Worm (Caenorhabditis elegans) whole organism, L1 larva: ENCODE measurements around the gene hpd-1.

Source experiments
- C16A3.4 ChIP-seq: fragments of 150-350 bp; optimal IDR thresholded peaks from 2 replicates; lab custom pipeline; 2014; ENCODE audit warnings: missing biosample characterization, missing genetic modification characterization
- ama-1 ChIP-seq: fragments of 150-350 bp; optimal IDR thresholded peaks from 2 replicates; lab custom pipeline; 2014
- blmp-1 ChIP-seq: fragments of 150-350 bp; optimal IDR thresholded peaks from 2 replicates; lab custom pipeline; 2014; ENCODE audit warnings: missing biosample characterization, missing genetic modification characterization
- ceh-63 ChIP-seq: fragments of 200-800 bp; sonication (Bioruptor generic); optimal IDR thresholded peaks from 2 replicates; lab custom pipeline; 2018; ENCODE audit warnings: mild to moderate bottlenecking, missing genetic modification characterization, missing compliant biosample characterization
- ceh-8 ChIP-seq: fragments of 200-800 bp; sonication (Bioruptor generic); optimal IDR thresholded peaks from 2 replicates; lab custom pipeline; 2018; ENCODE audit warnings: mild to moderate bottlenecking, missing genetic modification characterization, moderate library complexity, missing compliant biosample characterization
- ceh-82 ChIP-seq, 3 experiments: fragments of 150-350 bp in 1 of 3; sonication (generic microtip) in 2 of 3; optimal IDR thresholded peaks; 2 replicates each; lab custom pipeline; 2014 to 2017; ENCODE audit warnings: missing biosample characterization in 3 of 3, missing genetic modification characterization in 3 of 3
- dpl-1 ChIP-seq, 3 experiments: fragments of 150-350 bp in 2 of 3; sonication (generic microtip) in 1 of 3; optimal IDR thresholded peaks; 2 replicates each; lab custom pipeline; 2014 to 2017; ENCODE audit warnings: missing biosample characterization in 3 of 3, missing genetic modification characterization in 3 of 3, missing genetic modification reagents in 3 of 3
- efl-1 ChIP-seq, 4 experiments: fragments of 150-350 bp; optimal IDR thresholded peaks in 3 of 4; peaks in 1 of 4; 1 replicate in 1 of 4; 2 replicates in 3 of 4; lab custom pipeline; 2014; ENCODE audit warnings: missing biosample characterization in 2 of 4, missing genetic modification characterization in 2 of 4, missing genetic modification reagents in 2 of 4
- efl-3 ChIP-seq: fragments of 200-800 bp; sonication (Bioruptor generic); optimal IDR thresholded peaks from 2 replicates; lab custom pipeline; 2018; ENCODE audit warnings: mild to moderate bottlenecking, missing genetic modification characterization, missing compliant biosample characterization
- ets-5 ChIP-seq: fragments of 200-800 bp; sonication (Bioruptor generic); IDR thresholded peaks from 2 replicates; pipeline ENCODE4 v1.3.6; 2022; ENCODE audit warnings: missing genetic modification characterization, missing compliant biosample characterization
- fkh-10 ChIP-seq: sonication (generic microtip); optimal IDR thresholded peaks from 2 replicates; lab custom pipeline; 2017; ENCODE audit warnings: missing biosample characterization, missing genetic modification reagents, missing genetic modification characterization
- fkh-8 ChIP-seq: sonication (generic microtip); optimal IDR thresholded peaks from 2 replicates; lab custom pipeline; 2016; ENCODE audit warnings: mild to moderate bottlenecking, missing genetic modification characterization, missing compliant biosample characterization
- grh-1 ChIP-seq: fragments of 200-800 bp; sonication (Bioruptor generic); IDR thresholded peaks from 2 replicates; pipeline ENCODE4 v1.3.6; 2022; ENCODE audit warnings: missing genetic modification reagents, missing genetic modification characterization, missing compliant biosample characterization
- hlh-17 ChIP-seq: fragments of 200-800 bp; sonication (Bioruptor generic); optimal IDR thresholded peaks from 2 replicates; lab custom pipeline; 2018; ENCODE audit warnings: missing genetic modification characterization, mild to moderate bottlenecking, missing compliant biosample characterization, moderate library complexity, borderline replicate concordance
- hlh-4 ChIP-seq: sonication (generic microtip); optimal IDR thresholded peaks from 2 replicates; lab custom pipeline; 2016; ENCODE audit warnings: mild to moderate bottlenecking, missing genetic modification characterization, missing compliant biosample characterization
- isw-1 ChIP-seq: fragments of 200-800 bp; sonication (Bioruptor generic); IDR thresholded peaks from 2 replicates; pipeline ENCODE4 v1.3.6; 2022; ENCODE audit warnings: missing genetic modification characterization, missing compliant biosample characterization
- jun-1 ChIP-seq: fragments of 150-350 bp; optimal IDR thresholded peaks from 2 replicates; lab custom pipeline; 2014; ENCODE audit warnings: missing biosample characterization, missing genetic modification reagents, missing genetic modification characterization
- lin-14 ChIP-seq: fragments of 200-800 bp; sonication (Bioruptor generic); optimal IDR thresholded peaks from 2 replicates; lab custom pipeline; 2018; ENCODE audit warnings: mild to moderate bottlenecking, missing genetic modification characterization, moderate library complexity, missing compliant biosample characterization
- lin-35 ChIP-seq, 2 experiments: fragments of 150-350 bp; optimal IDR thresholded peaks; 2 replicates each; lab custom pipeline; 2014; ENCODE audit warnings: missing biosample characterization in 2 of 2, missing genetic modification characterization in 2 of 2, missing genetic modification reagents in 2 of 2
- mab-9 ChIP-seq: fragments of 200-800 bp; sonication (Bioruptor generic); IDR thresholded peaks from 2 replicates; pipeline ENCODE4 v1.3.6; 2022; ENCODE audit warnings: missing genetic modification reagents, missing genetic modification characterization, missing compliant biosample characterization
- mdl-1 ChIP-seq, 2 experiments: fragments of 150-350 bp; optimal IDR thresholded peaks; 2 replicates each; lab custom pipeline; 2014 to 2017; ENCODE audit warnings: missing biosample characterization in 2 of 2, missing genetic modification characterization in 2 of 2, inconsistent platforms in 1 of 2
- nhr-12 ChIP-seq: sonication (generic microtip); optimal IDR thresholded peaks from 2 replicates; lab custom pipeline; 2017; ENCODE audit warnings: missing biosample characterization, missing genetic modification characterization
- nhr-19 ChIP-seq: fragments of 200-800 bp; sonication (Bioruptor generic); conservative IDR thresholded peaks from 2 replicates; pipeline ENCODE4 v1.3.6; 2022; ENCODE audit warnings: missing genetic modification characterization, missing compliant biosample characterization
- nhr-237 ChIP-seq: fragments of 150-350 bp; optimal IDR thresholded peaks from 2 replicates; lab custom pipeline; 2014; ENCODE audit warnings: missing biosample characterization, missing genetic modification characterization
- nhr-28 ChIP-seq: fragments of 150-350 bp; optimal IDR thresholded peaks from 2 replicates; lab custom pipeline; 2014; ENCODE audit warnings: missing biosample characterization, missing genetic modification characterization
- skn-1 ChIP-seq: fragments of 150-350 bp; optimal IDR thresholded peaks from 2 replicates; lab custom pipeline; 2014; ENCODE audit warnings: missing biosample characterization, missing genetic modification characterization
- snpc-4 ChIP-seq: fragments of 150-350 bp; optimal IDR thresholded peaks from 2 replicates; lab custom pipeline; 2014; ENCODE audit warnings: missing biosample characterization, missing genetic modification characterization
- snu-23 ChIP-seq: sonication (generic microtip); optimal IDR thresholded peaks from 2 replicates; lab custom pipeline; 2016; ENCODE audit warnings: missing genetic modification characterization, missing compliant biosample characterization
- sptf-1 ChIP-seq: fragments of 150-350 bp; optimal IDR thresholded peaks from 2 replicates; lab custom pipeline; 2014; ENCODE audit warnings: missing biosample characterization, missing genetic modification characterization
- swsn-7 ChIP-seq: sonication (generic microtip); optimal IDR thresholded peaks from 2 replicates; lab custom pipeline; 2016; ENCODE audit warnings: missing genetic modification characterization, missing compliant biosample characterization
- unc-30 ChIP-seq: sonication (generic microtip); optimal IDR thresholded peaks from 2 replicates; lab custom pipeline; 2017; ENCODE audit warnings: missing biosample characterization, missing genetic modification characterization
- unc-86 ChIP-seq: sonication (generic microtip); optimal IDR thresholded peaks from 2 replicates; lab custom pipeline; 2016; ENCODE audit warnings: missing genetic modification characterization, missing compliant biosample characterization
- xbp-1 ChIP-seq: sonication (generic microtip); optimal IDR thresholded peaks from 2 replicates; lab custom pipeline; 2016; ENCODE audit warnings: missing genetic modification characterization, missing compliant biosample characterization
- zag-1 ChIP-seq: fragments of 150-350 bp; optimal IDR thresholded peaks from 2 replicates; lab custom pipeline; 2014; ENCODE audit warnings: missing biosample characterization, missing genetic modification characterization
- zip-4 ChIP-seq: fragments of 200-800 bp; sonication (Bioruptor generic); optimal IDR thresholded peaks from 2 replicates; lab custom pipeline; 2018; ENCODE audit warnings: mild to moderate bottlenecking, missing genetic modification characterization, moderate library complexity, missing compliant biosample characterization

hpd-1 gene

DNA sequence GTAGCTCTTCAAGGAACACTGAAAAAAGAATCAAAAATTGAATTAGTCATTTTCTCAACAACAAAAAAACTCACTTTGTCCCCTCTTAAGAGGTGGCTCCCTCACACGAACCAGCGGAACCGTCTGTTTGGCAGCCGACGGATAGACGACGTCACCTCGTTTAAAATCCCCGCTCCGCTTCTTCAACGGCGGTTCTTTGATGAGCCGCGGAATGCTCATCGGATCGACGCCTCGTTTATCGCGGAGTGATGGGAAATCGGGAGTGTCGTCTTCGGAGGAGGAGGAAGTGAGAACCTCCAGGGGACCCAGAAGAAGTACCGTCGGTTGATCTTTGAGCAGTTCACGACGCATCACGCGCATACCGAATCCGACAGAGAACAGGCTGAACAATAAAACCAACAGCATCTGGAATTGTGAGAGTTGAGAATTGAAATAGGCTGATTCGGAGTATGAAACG, 3.5 kb downstream of the hpd-1 start, which contains the start of gene nlp-68:
nlp-68 (minus strand) TSS at position 407 of the 457 bp plus-strand sequence.
- no peak for TF ChIP-seq efl-1 (optimal IDR thresholded peaks at IDR 0.05; lab: Kevin White, UChicago)
- peak in 1 of 2 experiments; percentile 61 for TF ChIP-seq efl-1 (GFP tag; optimal IDR thresholded peaks at IDR 0.05 in 1 of 2; lab: Kevin White, UChicago)
- TF ChIP-seq snpc-4 (tag; lab: Kevin White, UChicago), result no peak

DNA sequence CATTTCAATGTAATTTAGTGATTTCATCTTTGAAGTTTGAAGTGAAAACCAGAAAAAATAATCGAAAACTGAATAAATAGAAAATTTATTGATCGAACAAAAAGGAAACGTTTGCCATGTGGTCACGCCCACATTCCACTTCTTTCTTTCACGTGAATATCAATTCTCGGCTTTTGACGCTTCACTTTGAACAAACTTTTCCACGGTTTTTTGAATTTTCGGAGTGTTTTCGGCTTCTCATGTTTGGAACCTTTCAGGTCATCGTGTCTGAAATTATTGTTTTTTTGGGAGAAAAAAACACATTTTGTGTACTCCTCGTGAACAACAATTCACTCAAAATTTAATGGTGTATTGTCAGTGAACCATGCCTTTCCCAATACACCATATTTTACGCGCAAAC, 17.6 kb downstream of the hpd-1 start, which contains the start of gene T21C12.8:
T21C12.8 (minus strand) TSS at position 101 of the 400 bp plus-strand sequence.
- no peak for TF ChIP-seq C16A3.4 (tag; lab: Kevin White, UChicago)
- no peak for TF ChIP-seq ama-1 (lab: Kevin White, UChicago)
- TF ChIP-seq fkh-8 (tag; lab: Kevin White, UChicago), result no peak
- no peak for TF ChIP-seq blmp-1 (tag; lab: Kevin White, UChicago)
- TF ChIP-seq hlh-4, result no peak
- TF ChIP-seq ceh-63 (GFP tag; lab: Kevin White, UChicago), result no peak
- TF ChIP-seq lin-14 (GFP tag; lab: Kevin White, UChicago), result no peak
- TF ChIP-seq xbp-1, result no peak
- TF ChIP-seq fkh-10 (GFP tag; lab: Kevin White, UChicago), result no peak
- TF ChIP-seq unc-30, result no peak
- no peak for TF ChIP-seq lin-35 (GFP tag; optimal IDR thresholded peaks at IDR 0.05; lab: Kevin White, UChicago)
- no peak for TF ChIP-seq swsn-7 (tag; lab: Kevin White, UChicago)
- no peak for TF ChIP-seq mab-9 (GFP tag; lab: Robert Waterston, UW)
- no peak for TF ChIP-seq snpc-4 (tag; lab: Kevin White, UChicago)
- TF ChIP-seq jun-1 (tag; lab: Kevin White, UChicago), result no peak
- TF ChIP-seq ceh-82 (tag; optimal IDR thresholded peaks at IDR 0.05; lab: Kevin White, UChicago), result no peak
- no peak for TF ChIP-seq nhr-237 (tag; lab: Kevin White, UChicago)
- TF ChIP-seq, all 84 proteins: peak for 0

DNA sequence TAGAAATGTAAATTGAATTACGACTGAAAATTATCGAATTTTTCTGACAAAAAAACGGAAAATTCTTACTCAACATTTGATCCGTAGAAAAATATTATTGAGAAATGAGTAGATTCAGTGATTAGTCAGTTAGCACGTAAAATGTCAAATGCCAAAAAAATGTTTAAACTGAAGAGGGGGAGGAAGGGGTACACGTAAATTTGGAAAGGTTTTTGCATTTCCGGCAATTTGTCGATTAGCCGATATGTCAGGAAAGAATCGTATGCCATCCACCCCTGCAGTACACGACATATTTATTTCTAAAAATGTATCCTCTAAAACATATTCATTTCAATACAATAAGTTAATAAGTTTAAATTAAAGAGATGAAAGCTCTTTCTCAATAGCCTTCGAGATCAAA, 22.6 kb downstream of the hpd-1 start, which contains the start of gene T21C12.4:
T21C12.4 (minus strand) TSS at position 101 of the 400 bp plus-strand sequence.
- TF ChIP-seq mdl-1 (tag; optimal IDR thresholded peaks at IDR 0.05; lab: Kevin White, UChicago), result no peak
- TF ChIP-seq snu-23 (GFP tag; lab: Kevin White, UChicago), result no peak
- no peak for TF ChIP-seq ama-1 (lab: Kevin White, UChicago)
- no peak for TF ChIP-seq sptf-1 (tag; lab: Kevin White, UChicago)
- no peak for TF ChIP-seq nhr-12
- no peak for TF ChIP-seq swsn-7 (tag; lab: Kevin White, UChicago)
- no peak for TF ChIP-seq hlh-17 (GFP tag; lab: Kevin White, UChicago)
- no peak for TF ChIP-seq skn-1 (tag; lab: Kevin White, UChicago)
- TF ChIP-seq zip-4 (GFP tag; lab: Kevin White, UChicago), result no peak
- no peak for TF ChIP-seq ceh-8 (GFP tag; lab: Kevin White, UChicago)
- TF ChIP-seq unc-30, result no peak
- TF ChIP-seq nhr-28 (tag; lab: Kevin White, UChicago), result no peak
- no peak for TF ChIP-seq ets-5 (GFP tag; lab: Robert Waterston, UW)
- TF ChIP-seq isw-1 (GFP tag; lab: Robert Waterston, UW), result no peak
- no peak for TF ChIP-seq nhr-19 (GFP tag; lab: Robert Waterston, UW)
- TF ChIP-seq nhr-237 (tag; lab: Kevin White, UChicago), result no peak
- no peak for TF ChIP-seq dpl-1 (GFP tag; optimal IDR thresholded peaks at IDR 0.05; lab: Kevin White, UChicago)
- no peak for TF ChIP-seq grh-1 (GFP tag; lab: Robert Waterston, UW)
- TF ChIP-seq unc-86, result no peak
- TF ChIP-seq efl-3, result no peak
- TF ChIP-seq, all 84 proteins: peak for 0

DNA sequence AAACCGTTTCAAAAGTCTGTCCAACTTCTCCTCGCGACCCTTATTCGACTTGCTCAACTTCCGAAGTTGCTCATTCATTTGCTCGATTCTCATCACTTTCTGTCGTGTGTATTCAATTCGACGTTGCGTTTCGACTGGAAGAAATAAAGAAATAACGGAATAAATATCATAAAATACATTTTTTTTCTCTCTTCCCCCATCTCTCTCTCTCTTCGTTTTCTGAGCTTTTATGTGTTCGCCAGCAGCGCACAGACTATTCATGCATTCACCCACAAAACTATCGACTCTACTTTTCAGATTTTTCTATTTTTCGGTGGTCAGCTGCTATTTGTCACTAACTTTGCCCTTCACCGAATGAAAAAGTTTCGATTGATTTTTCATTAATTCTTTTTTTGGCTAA, 25.0 kb downstream of the hpd-1 start, which contains the start of gene rab-30:
rab-30 (plus strand) TSS at position 301 of the 400 bp plus-strand sequence.
- no peak for TF ChIP-seq zag-1 (tag; lab: Kevin White, UChicago)
